Worm (Caenorhabditis elegans) whole organism, late embryonic: ENCODE data around the gene Y54G2A.10.
"Not testable (repeated sequence)": the region's sequence is repeated elsewhere in the genome, so short reads cannot be mapped to it uniquely, and the experiment has no call there.

Source experiments
- K02D7.2 ChIP-seq: sonication (generic microtip); optimal IDR thresholded peaks from 2 replicates; lab custom pipeline; 2017; ENCODE audit warnings: mild to moderate bottlenecking, missing genetic modification characterization, missing compliant biosample characterization
- K09A11.1 ChIP-seq: sonication (generic microtip); optimal IDR thresholded peaks from 2 replicates; lab custom pipeline; 2017; ENCODE audit warnings: antibody characterized with exemption, mild to moderate bottlenecking, missing genetic modification characterization, missing compliant biosample characterization; ENCODE audit not compliant: insufficient read depth
- ama-1 ChIP-seq: fragments of 150-350 bp; optimal IDR thresholded peaks from 2 replicates; lab custom pipeline; 2014
- ceh-18 ChIP-seq: sonication (generic microtip); optimal IDR thresholded peaks from 2 replicates; lab custom pipeline; 2016; ENCODE audit warnings: missing genetic modification characterization, missing compliant biosample characterization
- ceh-2 ChIP-seq: sonication (generic microtip); optimal IDR thresholded peaks from 2 replicates; lab custom pipeline; 2016; ENCODE audit warnings: missing genotype, missing genetic modification characterization, missing compliant biosample characterization
- ceh-22 ChIP-seq: sonication (generic microtip); optimal IDR thresholded peaks from 2 replicates; lab custom pipeline; 2017; ENCODE audit warnings: missing biosample characterization, missing genetic modification characterization
- ceh-24 ChIP-seq: sonication (generic microtip); optimal IDR thresholded peaks from 2 replicates; lab custom pipeline; 2016; ENCODE audit warnings: mild to moderate bottlenecking, missing genetic modification characterization, missing compliant biosample characterization
- ceh-6 ChIP-seq: fragments of 200-800 bp; sonication (Bioruptor generic); optimal IDR thresholded peaks from 2 replicates; lab custom pipeline; 2018; ENCODE audit warnings: mild to moderate bottlenecking, missing genetic modification characterization, missing compliant biosample characterization
- ceh-9 ChIP-seq: sonication (generic microtip); optimal IDR thresholded peaks from 2 replicates; lab custom pipeline; 2016; ENCODE audit warnings: mild to moderate bottlenecking, missing genetic modification characterization, inconsistent platforms, missing compliant biosample characterization
- che-1 ChIP-seq: sonication (generic microtip); optimal IDR thresholded peaks from 2 replicates; lab custom pipeline; 2016; ENCODE audit warnings: mild to moderate bottlenecking, missing genetic modification characterization, missing compliant biosample characterization
- dmd-4 ChIP-seq: sonication (generic microtip); optimal IDR thresholded peaks from 2 replicates; lab custom pipeline; 2016; ENCODE audit warnings: borderline replicate concordance, missing genetic modification characterization, missing compliant biosample characterization
- eyg-1 ChIP-seq: sonication (generic microtip); optimal IDR thresholded peaks from 2 replicates; lab custom pipeline; 2016; ENCODE audit warnings: missing genotype, missing genetic modification characterization, missing compliant biosample characterization
- fkh-6 ChIP-seq: sonication (generic microtip); optimal IDR thresholded peaks from 2 replicates; lab custom pipeline; 2016; ENCODE audit warnings: missing genetic modification characterization, missing compliant biosample characterization
- hlh-15 ChIP-seq: sonication (generic microtip); optimal IDR thresholded peaks from 2 replicates; lab custom pipeline; 2016; ENCODE audit warnings: missing genetic modification characterization, missing compliant biosample characterization
- hlh-30 ChIP-seq: sonication (generic microtip); optimal IDR thresholded peaks from 2 replicates; lab custom pipeline; 2017; ENCODE audit warnings: antibody characterized with exemption, missing genetic modification characterization, missing compliant biosample characterization; ENCODE audit not compliant: insufficient read depth
- hlh-6 ChIP-seq: sonication (generic microtip); optimal IDR thresholded peaks from 2 replicates; lab custom pipeline; 2016; ENCODE audit warnings: missing genotype, missing genetic modification characterization, missing compliant biosample characterization
- hlh-8 ChIP-seq: sonication (generic microtip); optimal IDR thresholded peaks from 2 replicates; lab custom pipeline; 2016; ENCODE audit warnings: missing genotype, missing genetic modification characterization, missing compliant biosample characterization
- nfya-1 ChIP-seq: sonication (generic microtip); optimal IDR thresholded peaks from 2 replicates; lab custom pipeline; 2017; ENCODE audit warnings: missing genetic modification characterization, mild to moderate bottlenecking, missing compliant biosample characterization, antibody characterized with exemption, moderate library complexity
- nhr-232 ChIP-seq: sonication (generic microtip); optimal IDR thresholded peaks from 2 replicates; lab custom pipeline; 2016; ENCODE audit warnings: missing genetic modification characterization, missing compliant biosample characterization
- pag-3 ChIP-seq: sonication (generic microtip); optimal IDR thresholded peaks from 2 replicates; lab custom pipeline; 2016; ENCODE audit warnings: missing compliant biosample characterization, missing genetic modification characterization, borderline replicate concordance
- pat-9 ChIP-seq: fragments of 200-800 bp; sonication (Bioruptor generic); optimal IDR thresholded peaks from 2 replicates; lab custom pipeline; 2018; ENCODE audit warnings: mild to moderate bottlenecking, missing genetic modification characterization, moderate library complexity, missing compliant biosample characterization
- pha-2 ChIP-seq: sonication (generic microtip); optimal IDR thresholded peaks from 2 replicates; lab custom pipeline; 2017; ENCODE audit warnings: mild to moderate bottlenecking, missing genetic modification characterization, missing compliant biosample characterization
- pha-4 ChIP-seq: fragments of 150-350 bp; optimal IDR thresholded peaks from 2 replicates; lab custom pipeline; 2018; ENCODE audit warnings: missing biosample characterization, missing genetic modification reagents, missing genetic modification characterization
- ref-2 ChIP-seq: sonication (generic microtip); optimal IDR thresholded peaks from 2 replicates; lab custom pipeline; 2016; ENCODE audit warnings: missing genetic modification characterization, missing compliant biosample characterization
- rnt-1 ChIP-seq: sonication (generic microtip); optimal IDR thresholded peaks from 2 replicates; lab custom pipeline; 2016; ENCODE audit warnings: missing genetic modification characterization, missing compliant biosample characterization
- sdc-2 ChIP-seq: sonication (generic microtip); optimal IDR thresholded peaks from 2 replicates; lab custom pipeline; 2016; ENCODE audit warnings: missing genotype, missing genetic modification characterization, missing compliant biosample characterization
- sox-2 ChIP-seq: fragments of 200-800 bp; sonication (Bioruptor generic); IDR thresholded peaks from 2 replicates; pipeline ENCODE4 v1.3.6; 2022; ENCODE audit warnings: missing genetic modification reagents, missing genetic modification characterization, missing compliant biosample characterization
- syd-9 ChIP-seq: sonication (generic microtip); optimal IDR thresholded peaks from 2 replicates; lab custom pipeline; 2016; ENCODE audit warnings: mild to moderate bottlenecking, missing genetic modification characterization, moderate library complexity, missing compliant biosample characterization
- unc-42 ChIP-seq: sonication (generic microtip); optimal IDR thresholded peaks from 2 replicates; lab custom pipeline; 2016; ENCODE audit warnings: missing genotype, missing genetic modification characterization, missing compliant biosample characterization
- unc-55 ChIP-seq: sonication (generic microtip); optimal IDR thresholded peaks from 2 replicates; lab custom pipeline; 2017; ENCODE audit warnings: missing biosample characterization, missing genetic modification reagents, missing genetic modification characterization

Y54G2A.10 gene

ce11 chrIV:2776733-2777132 lies 22.8 kb upstream of the Y54G2A.10 start:
- TF ChIP-seq ceh-22 (tag; lab: Kevin White, UChicago) (no peak), unc-42 (tag; lab: Kevin White, UChicago) (no peak), K02D7.2 (no peak), sdc-2 (tag; lab: Kevin White, UChicago) (no peak), hlh-6 (no peak), pat-9 (no peak)

ce11 chrIV:2777841-2778240 lies 21.6 kb upstream of the Y54G2A.10 start, which contains the start of gene Y54G2A.72:
TSS of gene Y54G2A.72 (plus strand) at chrIV:2778141.
- not testable (repeated sequence) for TF ChIP-seq pag-3; ceh-24; pha-4 (tag; lab: Kevin White, UChicago)

ce11 chrIV:2782793-2783540 lies 16.5 kb upstream of the Y54G2A.10 start, which contains the start of gene Y54G2A.12:
TSS of gene Y54G2A.12 (minus strand) at chrIV:2782843.
- TF ChIP-seq ceh-6 (no peak), ceh-22 (tag; lab: Kevin White, UChicago) (no peak), nhr-232 (no peak), eyg-1 (no peak), che-1 (no peak), hlh-30 (no peak), pha-2 (tag; lab: Kevin White, UChicago) (no peak), ceh-18 (tag; lab: Kevin White, UChicago) (no peak), pag-3 (no peak), rnt-1 (tag; lab: Kevin White, UChicago) (no peak), ama-1 (lab: Kevin White, UChicago) (no peak), hlh-8 (tag; lab: Kevin White, UChicago) (no peak), K09A11.1 (tag; lab: Kevin White, UChicago) (no peak), ceh-9 (tag; lab: Kevin White, UChicago) (no peak), ceh-2 (tag; lab: Kevin White, UChicago) (no peak), fkh-6 (tag; lab: Kevin White, UChicago) (no peak)

ce11 chrIV:2785057-2785456 lies 14.4 kb upstream of the Y54G2A.10 start:
- TF ChIP-seq hlh-15 (tag; lab: Kevin White, UChicago) (no peak), unc-42 (tag; lab: Kevin White, UChicago) (peak; percentile 71), syd-9 (tag; lab: Kevin White, UChicago) (no peak), unc-55 (GFP tag; lab: Kevin White, UChicago) (peak; percentile 14), nfya-1 (tag; lab: Kevin White, UChicago) (peak; percentile 44)

- TF ChIP-seq ceh-9 (tag; lab: Kevin White, UChicago); sox-2 (GFP tag; lab: Robert Waterston, UW); hlh-8 (tag; lab: Kevin White, UChicago): not testable (repeated sequence)
- TF ChIP-seq, all 69 proteins: peak for 0; not testable (repeated sequence) for 69
Observed at ce11 chrIV:2788389-2788788, 11.1 kb upstream of the Y54G2A.10 start, which contains the start of gene atln-1. TSS of gene atln-1 (plus strand) at chrIV:2788689.

- TF ChIP-seq ref-2 (tag; lab: Kevin White, UChicago) = no peak
- peak; percentile 72 for TF ChIP-seq nfya-1 (tag; lab: Kevin White, UChicago)
- no peak for TF ChIP-seq ceh-2 (tag; lab: Kevin White, UChicago)
- no peak for TF ChIP-seq eyg-1
- no peak for TF ChIP-seq dmd-4 (tag; lab: Kevin White, UChicago)
Observed at ce11 chrIV:2793956-2794355, 5.5 kb upstream of the Y54G2A.10 start.
